Comparison of ENCODE assay signal across 3 worm cellular contexts in genomic region chrV:15921102-15921501, ce11.
TF ChIP-seq lines count a peak whose summit lies in the region.

Gene cdr-1 (plus strand): TSS chrV:15921309.

TF ChIP-seq in whole organism, L3 larva, 47 proteins besides CTCF, POLR2A, EP300 and RAD21:
- no peak for TF ChIP-seq ama-1 (optimal IDR thresholded peaks at IDR 0.05; lab: Kevin White, UChicago)
- peak; percentile 46 for TF ChIP-seq elt-2 (tag; optimal IDR thresholded peaks at IDR 0.05; lab: Kevin White, UChicago)
- no peak for TF ChIP-seq nhr-25 (tag; optimal IDR thresholded peaks at IDR 0.05; lab: Kevin White, UChicago)
- no peak for TF ChIP-seq R02D3.7 (tag; optimal IDR thresholded peaks at IDR 0.05; lab: Kevin White, UChicago)
- no peak for TF ChIP-seq nhr-28 (tag; optimal IDR thresholded peaks at IDR 0.05; lab: Kevin White, UChicago)
- no peak for TF ChIP-seq ceh-28 (tag; optimal IDR thresholded peaks at IDR 0.05; lab: Kevin White, UChicago)
- TF ChIP-seq nhr-237 (tag; optimal IDR thresholded peaks at IDR 0.05; lab: Kevin White, UChicago), result no peak
- TF ChIP-seq pqm-1 (tag; optimal IDR thresholded peaks at IDR 0.05; lab: Kevin White, UChicago), result peak; percentile 38
- no peak for TF ChIP-seq nfya-1 (tag; optimal IDR thresholded peaks at IDR 0.05; lab: Kevin White, UChicago; ENCODE audit: insufficient read depth)
TF ChIP-seq in whole organism, L3 larva: peak in this region for 2.

TF ChIP-seq in whole organism, L4 larva, 104 proteins besides CTCF, POLR2A, EP300 and RAD21:
- TF ChIP-seq vab-7 (GFP tag; IDR thresholded peaks at IDR 0.05; lab: Robert Waterston, UW) (no peak), nhr-28 (tag; optimal IDR thresholded peaks at IDR 0.05; lab: Kevin White, UChicago) (peak; percentile 93), unc-62 (GFP tag; optimal IDR thresholded peaks at IDR 0.05 in 1 of 2; lab: Kevin White, UChicago) (peak in 1 of 2 experiments; percentile 36), unc-62 (tag; optimal IDR thresholded peaks at IDR 0.05; lab: Kevin White, UChicago) (no peak), aly-2 (tag; optimal IDR thresholded peaks at IDR 0.05; lab: Kevin White, UChicago) (no peak), attf-4 (tag; optimal IDR thresholded peaks at IDR 0.05; lab: Kevin White, UChicago) (no peak), spr-3 (GFP tag; optimal IDR thresholded peaks at IDR 0.05; lab: Kevin White, UChicago) (no peak), ztf-11 (tag; optimal IDR thresholded peaks at IDR 0.05; lab: Kevin White, UChicago) (no peak), pqm-1 (tag; optimal IDR thresholded peaks at IDR 0.05; lab: Kevin White, UChicago) (peak; percentile 39)

TF ChIP-seq in whole organism, late embryonic, 69 proteins besides CTCF, POLR2A, EP300 and RAD21:
- TF ChIP-seq elt-2 (tag; optimal IDR thresholded peaks at IDR 0.05; lab: Kevin White, UChicago), result peak; percentile 34
- no peak for TF ChIP-seq hlh-8 (tag; optimal IDR thresholded peaks at IDR 0.05; lab: Kevin White, UChicago)
